Fruit fly (Drosophila melanogaster) whole organism, embryonic: ENCODE measurements around the gene Dfd.

ENCODE experiments used
- Atf6 ChIP-seq: fragments of 200-800 bp; sonication (Bioruptor generic); IDR thresholded peaks from 2 replicates; pipeline ENCODE4 v1.3.6; 2022; ENCODE audit warnings: missing biosample characterization, missing genetic modification characterization
- C15 ChIP-seq: fragments of 200-800 bp; sonication (Bioruptor generic); IDR thresholded peaks from 3 replicates; pipeline ENCODE4 v1.3.6; 2022; ENCODE audit warnings: missing biosample characterization, missing genetic modification characterization
- CG10274 ChIP-seq: fragments of 200-800 bp; sonication (Bioruptor generic); optimal IDR thresholded peaks from 3 replicates; lab custom pipeline; 2017; ENCODE audit warnings: missing biosample characterization, mild to moderate bottlenecking, missing genetic modification characterization
- CG11456 ChIP-seq: fragments of 200-800 bp; sonication (Bioruptor generic); IDR thresholded peaks from 3 replicates; pipeline ENCODE4 v1.3.6; 2022; ENCODE audit warnings: missing biosample characterization, missing genetic modification characterization
- CG11504 ChIP-seq: fragments of 200-800 bp; sonication (Bioruptor generic); optimal IDR thresholded peaks from 3 replicates; lab custom pipeline; 2019; ENCODE audit warnings: missing biosample characterization, mild to moderate bottlenecking, missing genetic modification characterization, moderate library complexity
- CG12769 ChIP-seq: fragments of 200-800 bp; sonication (Bioruptor generic); optimal IDR thresholded peaks from 2 replicates; lab custom pipeline; 2019; ENCODE audit warnings: missing biosample characterization, mild to moderate bottlenecking, missing genetic modification characterization, moderate library complexity
- CG13424 ChIP-seq: fragments of 200-800 bp; sonication (Bioruptor generic); optimal IDR thresholded peaks from 2 replicates; lab custom pipeline; 2019; ENCODE audit warnings: missing biosample characterization, mild to moderate bottlenecking, missing genetic modification characterization, moderate library complexity
- CG14860 ChIP-seq: fragments of 200-800 bp; sonication (Bioruptor generic); IDR thresholded peaks from 3 replicates; pipeline ENCODE4 v1.3.6; 2022; ENCODE audit warnings: missing biosample characterization, missing genetic modification characterization; ENCODE audit not compliant: partially characterized antibody
- CG14965 ChIP-seq: fragments of 200-800 bp; sonication (Bioruptor generic); optimal IDR thresholded peaks from 2 replicates; lab custom pipeline; 2016; ENCODE audit warnings: missing biosample characterization, missing genetic modification characterization, borderline replicate concordance
- CG2120 ChIP-seq: fragments of 200-800 bp; sonication (Bioruptor generic); optimal IDR thresholded peaks from 3 replicates; lab custom pipeline; 2016; ENCODE audit warnings: missing biosample characterization, missing genetic modification characterization
- CG2199 ChIP-seq: fragments of 200-800 bp; sonication (Bioruptor generic); IDR thresholded peaks from 3 replicates; pipeline ENCODE4 v1.3.6; 2022; ENCODE audit warnings: missing biosample characterization, missing genetic modification characterization
- CG31388 ChIP-seq: fragments of 200-800 bp; sonication (Bioruptor generic); optimal IDR thresholded peaks from 2 replicates; lab custom pipeline; 2016; ENCODE audit warnings: missing biosample characterization, missing genetic modification characterization
- CG31441 ChIP-seq: fragments of 200-800 bp; sonication (Bioruptor generic); IDR thresholded peaks from 2 replicates; pipeline ENCODE4 v1.3.6; 2022; ENCODE audit warnings: missing biosample characterization, missing genetic modification characterization
- CG3163 ChIP-seq: fragments of 200-800 bp; sonication (Bioruptor generic); optimal IDR thresholded peaks from 3 replicates; lab custom pipeline; 2016; ENCODE audit warnings: missing biosample characterization, missing genetic modification characterization
- CG32772 ChIP-seq: fragments of 200-800 bp; sonication (Bioruptor generic); IDR thresholded peaks from 2 replicates; pipeline ENCODE4 v1.3.6; 2022; ENCODE audit warnings: missing biosample characterization, missing genetic modification characterization
- CG3726 ChIP-seq: fragments of 200-800 bp; sonication (Bioruptor generic); IDR thresholded peaks from 3 replicates; pipeline ENCODE4, ENCODE4 v1.3.6; 2022; ENCODE audit warnings: missing biosample characterization, missing genetic modification characterization
- CG6254 ChIP-seq: fragments of 200-800 bp; sonication (Bioruptor generic); optimal IDR thresholded peaks from 3 replicates; lab custom pipeline; 2017; ENCODE audit warnings: mild to moderate bottlenecking, missing biosample characterization, missing genetic modification reagents, missing genetic modification characterization
- CG7372 ChIP-seq: fragments of 200-800 bp; sonication (Bioruptor generic); IDR thresholded peaks from 2 replicates; pipeline ENCODE4 v1.3.6; 2022; ENCODE audit warnings: missing biosample characterization, missing genetic modification characterization
- CG7745 ChIP-seq: fragments of 200-800 bp; sonication (Bioruptor generic); optimal IDR thresholded peaks from 2 replicates; lab custom pipeline; 2018; ENCODE audit warnings: missing biosample characterization, mild to moderate bottlenecking, missing genetic modification characterization, moderate library complexity
- CG7963 ChIP-seq: fragments of 200-800 bp; sonication (Bioruptor generic); IDR thresholded peaks from 3 replicates; pipeline ENCODE4 v1.3.6; 2022; ENCODE audit warnings: missing biosample characterization, missing genetic modification characterization; ENCODE audit not compliant: partially characterized antibody
- CG8290 ChIP-seq, 3 experiments: fragments of 200-800 bp; sonication (Bioruptor generic); optimal IDR thresholded peaks; 2 replicates each; lab custom pipeline; 2016 to 2019; ENCODE audit warnings: missing biosample characterization in 3 of 3, missing genetic modification characterization in 3 of 3, mild to moderate bottlenecking in 2 of 3, moderate library complexity in 1 of 3
- CG8924 ChIP-seq: fragments of 200-800 bp; optimal IDR thresholded peaks from 3 replicates; lab custom pipeline; 2019; ENCODE audit warnings: missing biosample characterization, mild to moderate bottlenecking, missing genetic modification characterization, moderate library complexity
- Camta ChIP-seq: fragments of 200-800 bp; sonication (Bioruptor generic); optimal IDR thresholded peaks from 2 replicates; lab custom pipeline; 2016; ENCODE audit warnings: missing biosample characterization, missing genetic modification characterization
- D19A ChIP-seq: fragments of 200-800 bp; optimal IDR thresholded peaks from 3 replicates; lab custom pipeline; 2019; ENCODE audit warnings: missing biosample characterization, mild to moderate bottlenecking, missing genetic modification characterization, moderate library complexity
- Dek ChIP-seq: fragments of 200-800 bp; sonication (Bioruptor generic); optimal IDR thresholded peaks from 3 replicates; lab custom pipeline; 2019; ENCODE audit warnings: missing biosample characterization, mild to moderate bottlenecking, missing genetic modification characterization, moderate library complexity
- Dfd ChIP-seq, 2 experiments: fragments of >200 bp; optimal IDR thresholded peaks; 2 replicates each; lab custom pipeline; 2017; ENCODE audit warnings: missing biosample characterization in 2 of 2, missing genetic modification characterization in 2 of 2
- Doc3 ChIP-seq: fragments of 200-800 bp; sonication (Bioruptor generic); IDR thresholded peaks from 3 replicates; pipeline ENCODE4 v1.3.6; 2022; ENCODE audit warnings: missing biosample characterization, missing genetic modification characterization; ENCODE audit not compliant: partially characterized antibody
- Fer3 ChIP-seq: fragments of 200-800 bp; sonication (Bioruptor generic); optimal IDR thresholded peaks from 2 replicates; lab custom pipeline; 2018; ENCODE audit warnings: missing biosample characterization, mild to moderate bottlenecking, missing genetic modification characterization, moderate library complexity
- Gug ChIP-seq: fragments of 200-800 bp; sonication (Bioruptor generic); IDR thresholded peaks from 4 replicates; pipeline ENCODE4 v1.3.6; 2022; ENCODE audit warnings: missing biosample characterization, missing genetic modification characterization
- Hey ChIP-seq: fragments of 200-800 bp; sonication (Bioruptor generic); optimal IDR thresholded peaks from 3 replicates; lab custom pipeline; 2018; ENCODE audit warnings: missing biosample characterization, mild to moderate bottlenecking, missing genetic modification characterization
- Hr51 ChIP-seq, 2 experiments: fragments of 200-800 bp; sonication (Bioruptor generic); optimal IDR thresholded peaks; 2 replicates in 1 of 2; 3 replicates in 1 of 2; lab custom pipeline; 2016 to 2018; ENCODE audit warnings: missing biosample characterization in 2 of 2, missing genetic modification characterization in 2 of 2, mild to moderate bottlenecking in 1 of 2, moderate library complexity in 1 of 2
- Med ChIP-seq: fragments of 200-800 bp; sonication (Bioruptor generic); peaks from one replicate; lab custom pipeline; 2016; ENCODE audit warnings: missing biosample characterization, missing genetic modification characterization, mild to moderate bottlenecking, inconsistent platforms, moderate library complexity
- Sry-δ ChIP-seq: fragments of 200-800 bp; sonication (Bioruptor generic); optimal IDR thresholded peaks from 2 replicates; lab custom pipeline; 2016; ENCODE audit warnings: missing biosample characterization, missing genetic modification characterization
- ab ChIP-seq: fragments of 200-800 bp; sonication (Bioruptor generic); optimal IDR thresholded peaks from 2 replicates; lab custom pipeline; 2016; ENCODE audit warnings: missing biosample characterization, missing genetic modification characterization
- al ChIP-seq: fragments of 200-800 bp; sonication (Bioruptor generic); IDR thresholded peaks from 2 replicates; pipeline ENCODE4 v1.3.6; 2022; ENCODE audit warnings: missing biosample characterization, missing genetic modification characterization
- bowl ChIP-seq: fragments of 200-800 bp; sonication (Bioruptor generic); IDR thresholded peaks from 2 replicates; pipeline ENCODE4 v1.3.6; 2022; ENCODE audit warnings: missing biosample characterization, missing genetic modification characterization
- chm ChIP-seq: fragments of 200-800 bp; sonication (Bioruptor generic); IDR thresholded peaks from 2 replicates; pipeline ENCODE4 v1.3.6; 2022; ENCODE audit warnings: missing biosample characterization, missing genetic modification characterization
- dmrt99B ChIP-seq: fragments of 200-800 bp; sonication (Bioruptor generic); optimal IDR thresholded peaks from 2 replicates; lab custom pipeline; 2018; ENCODE audit warnings: missing biosample characterization, mild to moderate bottlenecking, missing genetic modification characterization, moderate library complexity
- eve ChIP-seq, 2 experiments: fragments of >200 bp; optimal IDR thresholded peaks; 2 replicates each; lab custom pipeline; 2017; ENCODE audit warnings: missing biosample characterization in 2 of 2, missing genetic modification characterization in 2 of 2
- fd96Cb ChIP-seq: fragments of 200-800 bp; sonication (Bioruptor generic); optimal IDR thresholded peaks from 2 replicates; lab custom pipeline; 2018; ENCODE audit warnings: missing biosample characterization, mild to moderate bottlenecking, missing genetic modification characterization, moderate library complexity
- gt ChIP-seq: fragments of 200-800 bp; sonication (Bioruptor generic); IDR thresholded peaks from 2 replicates; pipeline ENCODE4 v1.3.6; 2022; ENCODE audit warnings: missing biosample characterization, missing genetic modification characterization
- ham ChIP-seq: fragments of 200-800 bp; sonication (Bioruptor generic); IDR thresholded peaks from 2 replicates; pipeline ENCODE4 v1.3.6; 2022; ENCODE audit warnings: missing biosample characterization, missing genetic modification characterization
- insv ChIP-seq, 2 experiments: fragments of 200-800 bp; sonication (Bioruptor generic); optimal IDR thresholded peaks; 3 replicates each; lab custom pipeline; 2016 to 2018; ENCODE audit warnings: missing biosample characterization in 2 of 2, missing genetic modification characterization in 2 of 2
- knrl ChIP-seq: fragments of 200-800 bp; sonication (Bioruptor generic); IDR thresholded peaks from 3 replicates; pipeline ENCODE4 v1.3.6; 2022; ENCODE audit warnings: missing biosample characterization, missing genetic modification characterization; ENCODE audit not compliant: partially characterized antibody
- lmd ChIP-seq: fragments of 200-800 bp; sonication (Bioruptor generic); IDR thresholded peaks from 2 replicates; pipeline ENCODE4 v1.3.6; 2022; ENCODE audit warnings: missing biosample characterization, missing genetic modification characterization
- lola ChIP-seq, 3 experiments: fragments of >200 bp in 2 of 3; fragments of 200-800 bp in 1 of 3; sonication (Bioruptor generic) in 1 of 3; optimal IDR thresholded peaks; 2 replicates each; lab custom pipeline; 2017 to 2019; ENCODE audit warnings: missing biosample characterization in 3 of 3, missing genetic modification characterization in 3 of 3, mild to moderate bottlenecking in 1 of 3, moderate library complexity in 1 of 3
- slou ChIP-seq: fragments of 200-800 bp; sonication (Bioruptor generic); optimal IDR thresholded peaks from 3 replicates; lab custom pipeline; 2016; ENCODE audit warnings: missing biosample characterization, missing genetic modification characterization
- sna ChIP-seq: fragments of 200-800 bp; sonication (Bioruptor generic); IDR thresholded peaks from 2 replicates; pipeline ENCODE4 v1.3.6; 2022; ENCODE audit warnings: missing biosample characterization, missing genetic modification characterization; ENCODE audit not compliant: partially characterized antibody
- stwl ChIP-seq: fragments of 200-800 bp; sonication (Bioruptor generic); optimal IDR thresholded peaks from 3 replicates; lab custom pipeline; 2018; ENCODE audit warnings: missing biosample characterization, mild to moderate bottlenecking, missing genetic modification characterization, moderate library complexity

Gene Dfd

dm6 chr3R:6818904-6819595, 27.4 kb downstream of the Dfd start (continued):
- no peak for TF ChIP-seq CG3726 (GFP tag; lab: Robert Waterston, UW)
- no peak for TF ChIP-seq gt (GFP tag; lab: Robert Waterston, UW)
- TF ChIP-seq C15 = no peak
- peak; percentile 17 for TF ChIP-seq CG11504 (tag; lab: Kevin White, UChicago)
- no peak for TF ChIP-seq CG7963 (GFP tag; lab: Robert Waterston, UW)
- TF ChIP-seq eve (GFP tag; optimal IDR thresholded peaks at IDR 0.05; lab: Kevin White, UChicago) = peak in 1 of 2 experiments; percentile 79
- TF ChIP-seq al (GFP tag; lab: Robert Waterston, UW) = no peak
- TF ChIP-seq lola (GFP tag; optimal IDR thresholded peaks at IDR 0.05; lab: Kevin White, UChicago) = peak in 1 of 3 experiments; percentile 9
- TF ChIP-seq CG3163 = peak; percentile 2
- TF ChIP-seq CG10274 (GFP tag; lab: Kevin White, UChicago) = no peak
- TF ChIP-seq sna (GFP tag; lab: Robert Waterston, UW) = no peak
- TF ChIP-seq Gug (GFP tag; lab: Robert Waterston, UW) = no peak
- TF ChIP-seq chm (GFP tag; lab: Robert Waterston, UW) = no peak
- no peak for TF ChIP-seq Hey (tag; lab: Kevin White, UChicago)
- TF ChIP-seq CG32772 = no peak
- TF ChIP-seq CG8924 (tag; lab: Kevin White, UChicago) = no peak
- no peak for TF ChIP-seq dmrt99B (tag; lab: Kevin White, UChicago)
- TF ChIP-seq CG2120 (GFP tag; lab: Kevin White, UChicago) = no peak
- no peak; the same call in 1 of the 2 replicates for TF ChIP-seq Atf6 (GFP tag; lab: Robert Waterston, UW)
- TF ChIP-seq insv (GFP tag; optimal IDR thresholded peaks at IDR 0.05; lab: Kevin White, UChicago) = no peak
- no peak for TF ChIP-seq bowl (GFP tag; lab: Robert Waterston, UW)
- TF ChIP-seq CG2199 (GFP tag; lab: Robert Waterston, UW) = peak; percentile 72; the same call in 1 of the 3 replicates
- TF ChIP-seq CG11456 = no peak
- TF ChIP-seq CG31388 (GFP tag; lab: Kevin White, UChicago) = no peak
- no peak for TF ChIP-seq lmd (GFP tag; lab: Robert Waterston, UW)
- no peak for TF ChIP-seq Hr51 (GFP tag; optimal IDR thresholded peaks at IDR 0.05; lab: Kevin White, UChicago)
- no peak for TF ChIP-seq Dek (tag; lab: Kevin White, UChicago)
- TF ChIP-seq ham = no peak
- TF ChIP-seq fd96Cb (tag; lab: Kevin White, UChicago) = no peak
- TF ChIP-seq Doc3 = no peak
- no peak for TF ChIP-seq D19A
- TF ChIP-seq CG7745 (tag; lab: Kevin White, UChicago) = no peak
- no peak for TF ChIP-seq CG6254 (GFP tag; lab: Kevin White, UChicago)
- TF ChIP-seq CG7372 (GFP tag; lab: Robert Waterston, UW) = no peak
- TF ChIP-seq Dfd (GFP tag; optimal IDR thresholded peaks at IDR 0.05; lab: Kevin White, UChicago) = peak in 1 of 2 experiments; percentile 50
- TF ChIP-seq CG8290 (GFP tag; optimal IDR thresholded peaks at IDR 0.05; lab: Kevin White, UChicago) = no peak
- peak in 1 of 2 experiments; percentile 35 for TF ChIP-seq CG8290 (tag; optimal IDR thresholded peaks at IDR 0.05; lab: Kevin White, UChicago)
- TF ChIP-seq CG13424 = no peak
- TF ChIP-seq CG12769 = peak; percentile 25
- no peak for TF ChIP-seq CG14965 (GFP tag; lab: Kevin White, UChicago)
- no peak for TF ChIP-seq Med (GFP tag; lab: Kevin White, UChicago)
- TF ChIP-seq knrl (GFP tag; lab: Robert Waterston, UW) = no peak
- no peak for TF ChIP-seq Sry-δ (GFP tag; lab: Kevin White, UChicago)
- TF ChIP-seq CG14860 (GFP tag; lab: Robert Waterston, UW) = no peak
- TF ChIP-seq CG31441 (GFP tag; lab: Robert Waterston, UW) = no peak
- no peak for TF ChIP-seq Fer3 (tag; lab: Kevin White, UChicago)
- TF ChIP-seq stwl (tag; lab: Kevin White, UChicago) = no peak
- TF ChIP-seq slou (GFP tag; lab: Kevin White, UChicago) = no peak
- TF ChIP-seq Camta (GFP tag; lab: Kevin White, UChicago) = no peak
- no peak for TF ChIP-seq ab (GFP tag; lab: Kevin White, UChicago)
